Fruit fly (Drosophila melanogaster) whole organism, embryonic: ENCODE measurements around the gene Kr-h1.
A peak's percentile ranks its signal among the peaks of the same experiment; 100 is the strongest.

Experiments
- ATbp ChIP-seq: fragments of 200-800 bp; sonication (Bioruptor generic); optimal IDR thresholded peaks from 2 replicates; lab custom pipeline; 2017; ENCODE audit warnings: missing biosample characterization, mild to moderate bottlenecking, missing genetic modification characterization, missing genetic modification reagents
- Atf6 ChIP-seq: fragments of 200-800 bp; sonication (Bioruptor generic); IDR thresholded peaks from 2 replicates; pipeline ENCODE4 v1.3.6; 2022; ENCODE audit warnings: missing biosample characterization, missing genetic modification characterization
- CG10147 ChIP-seq: fragments of 200-800 bp; sonication (Bioruptor generic); optimal IDR thresholded peaks from 2 replicates; lab custom pipeline; 2019; ENCODE audit warnings: missing biosample characterization, mild to moderate bottlenecking, missing genetic modification characterization, moderate library complexity
- CG10366 ChIP-seq: fragments of 200-800 bp; sonication (Bioruptor generic); IDR thresholded peaks from 2 replicates; pipeline ENCODE4 v1.3.6; 2022; ENCODE audit warnings: missing biosample characterization, missing genetic modification characterization
- CG10565 ChIP-seq: fragments of 200-800 bp; sonication (Bioruptor generic); optimal IDR thresholded peaks from 3 replicates; lab custom pipeline; 2016; ENCODE audit warnings: missing biosample characterization, mild to moderate bottlenecking, missing genetic modification characterization
- CG11560 ChIP-seq: fragments of 200-800 bp; sonication (Bioruptor generic); IDR thresholded peaks from 3 replicates; pipeline ENCODE4 v1.3.6; 2022; ENCODE audit warnings: missing biosample characterization, missing genetic modification characterization
- CG12236 ChIP-seq: fragments of 200-800 bp; sonication (Bioruptor generic); optimal IDR thresholded peaks from 2 replicates; lab custom pipeline; 2016; ENCODE audit warnings: missing biosample characterization, missing genetic modification characterization
- CG12744 ChIP-seq: fragments of 200-800 bp; sonication (Bioruptor generic); optimal IDR thresholded peaks from 2 replicates; lab custom pipeline; 2016; ENCODE audit warnings: missing biosample characterization, missing genetic modification characterization
- CG14014 ChIP-seq: fragments of 200-800 bp; sonication (Bioruptor generic); IDR thresholded peaks from 2 replicates; pipeline ENCODE4 v1.3.6; 2022; ENCODE audit warnings: missing biosample characterization, missing genetic modification characterization
- CG14050 ChIP-seq: fragments of 200-800 bp; sonication (Bioruptor generic); IDR thresholded peaks from 3 replicates; pipeline ENCODE4 v1.3.6; 2022; ENCODE audit warnings: missing biosample characterization, missing genetic modification characterization
- CG15696 ChIP-seq: fragments of 200-800 bp; sonication (Bioruptor generic); optimal IDR thresholded peaks from 2 replicates; lab custom pipeline; 2019; ENCODE audit warnings: missing biosample characterization, mild to moderate bottlenecking, missing genetic modification characterization, moderate library complexity
- CG1603 ChIP-seq: fragments of 200-800 bp; sonication (Bioruptor generic); optimal IDR thresholded peaks from 2 replicates; lab custom pipeline; 2019; ENCODE audit warnings: missing biosample characterization, mild to moderate bottlenecking, missing genetic modification characterization, moderate library complexity
- CG18764 ChIP-seq: fragments of 200-800 bp; sonication (Bioruptor generic); optimal IDR thresholded peaks from 3 replicates; lab custom pipeline; 2016; ENCODE audit warnings: missing biosample characterization, missing genetic modification characterization
- CG2116 ChIP-seq: fragments of 200-800 bp; sonication (Bioruptor generic); optimal IDR thresholded peaks from 3 replicates; lab custom pipeline; 2018; ENCODE audit warnings: missing biosample characterization, mild to moderate bottlenecking, missing genetic modification characterization
- CG2712 ChIP-seq: fragments of 200-800 bp; optimal IDR thresholded peaks from 3 replicates; lab custom pipeline; 2019; ENCODE audit warnings: missing biosample characterization, mild to moderate bottlenecking, missing genetic modification characterization, moderate library complexity
- CG32772 ChIP-seq: fragments of 200-800 bp; sonication (Bioruptor generic); IDR thresholded peaks from 2 replicates; pipeline ENCODE4 v1.3.6; 2022; ENCODE audit warnings: missing biosample characterization, missing genetic modification characterization
- CG3281 ChIP-seq: fragments of 200-800 bp; sonication (Bioruptor generic); optimal IDR thresholded peaks from 3 replicates; lab custom pipeline; 2017; ENCODE audit warnings: missing biosample characterization, mild to moderate bottlenecking, missing genetic modification characterization
- CG3726 ChIP-seq: fragments of 200-800 bp; sonication (Bioruptor generic); IDR thresholded peaks from 3 replicates; pipeline ENCODE4, ENCODE4 v1.3.6; 2022; ENCODE audit warnings: missing biosample characterization, missing genetic modification characterization
- CG6272 ChIP-seq: fragments of 200-800 bp; sonication (Bioruptor generic); IDR thresholded peaks from 2 replicates; pipeline ENCODE4 v1.3.6; 2022; ENCODE audit warnings: missing biosample characterization, missing genetic modification characterization
- CG9437 ChIP-seq: fragments of 200-800 bp; sonication (Bioruptor generic); optimal IDR thresholded peaks from 2 replicates; lab custom pipeline; 2018; ENCODE audit warnings: missing biosample characterization, mild to moderate bottlenecking, missing genetic modification characterization
- D19B ChIP-seq: fragments of 200-800 bp; sonication (Bioruptor generic); optimal IDR thresholded peaks from 2 replicates; lab custom pipeline; 2017; ENCODE audit warnings: missing biosample characterization, mild to moderate bottlenecking, missing genetic modification characterization
- Dek ChIP-seq: fragments of 200-800 bp; sonication (Bioruptor generic); optimal IDR thresholded peaks from 3 replicates; lab custom pipeline; 2019; ENCODE audit warnings: missing biosample characterization, mild to moderate bottlenecking, missing genetic modification characterization, moderate library complexity
- Doc2 ChIP-seq: fragments of 200-800 bp; sonication (Bioruptor generic); IDR thresholded peaks from 2 replicates; pipeline ENCODE4 v1.3.6; 2022; ENCODE audit warnings: missing biosample characterization, missing genetic modification characterization
- ERR ChIP-seq: fragments of 200-800 bp; sonication (Bioruptor generic); optimal IDR thresholded peaks from 2 replicates; lab custom pipeline; 2016; ENCODE audit warnings: missing biosample characterization, missing genetic modification characterization
- Fer2 ChIP-seq: fragments of 200-800 bp; sonication (Bioruptor generic); optimal IDR thresholded peaks from 2 replicates; lab custom pipeline; 2018; ENCODE audit warnings: missing biosample characterization, mild to moderate bottlenecking, missing genetic modification characterization, moderate library complexity
- Hmr ChIP-seq: fragments of 200-800 bp; sonication (Bioruptor generic); optimal IDR thresholded peaks from 3 replicates; lab custom pipeline; 2017; ENCODE audit warnings: mild to moderate bottlenecking, missing biosample characterization, missing genetic modification reagents, missing genetic modification characterization
- Med ChIP-seq: fragments of 200-800 bp; sonication (Bioruptor generic); peaks from one replicate; lab custom pipeline; 2016; ENCODE audit warnings: missing biosample characterization, missing genetic modification characterization, mild to moderate bottlenecking, inconsistent platforms, moderate library complexity
- Oli ChIP-seq: fragments of 200-800 bp; sonication (Bioruptor generic); optimal IDR thresholded peaks from 2 replicates; lab custom pipeline; 2018; ENCODE audit warnings: missing biosample characterization, mild to moderate bottlenecking, missing genetic modification characterization, moderate library complexity
- Scr ChIP-seq: fragments of 200-800 bp; sonication (Bioruptor generic); IDR thresholded peaks from 2 replicates; pipeline ENCODE4 v1.3.6; 2022; ENCODE audit warnings: missing biosample characterization, missing genetic modification characterization; ENCODE audit not compliant: partially characterized antibody
- Sox100B ChIP-seq: fragments of 200-800 bp; sonication (Bioruptor generic); optimal IDR thresholded peaks from 3 replicates; lab custom pipeline; 2018; ENCODE audit warnings: missing biosample characterization, mild to moderate bottlenecking, missing genetic modification characterization
- Stat92E ChIP-seq, 3 experiments: fragments of >200 bp in 2 of 3; fragments of 200-800 bp in 1 of 3; sonication (Bioruptor generic) in 1 of 3; optimal IDR thresholded peaks; 2 replicates each; lab custom pipeline; 2017 to 2019; ENCODE audit warnings: missing biosample characterization in 3 of 3, missing genetic modification characterization in 3 of 3, mild to moderate bottlenecking in 1 of 3, moderate library complexity in 1 of 3
- al ChIP-seq: fragments of 200-800 bp; sonication (Bioruptor generic); IDR thresholded peaks from 2 replicates; pipeline ENCODE4 v1.3.6; 2022; ENCODE audit warnings: missing biosample characterization, missing genetic modification characterization
- cato ChIP-seq: fragments of 200-800 bp; sonication (Bioruptor generic); optimal IDR thresholded peaks from 2 replicates; lab custom pipeline; 2016; ENCODE audit warnings: missing biosample characterization, missing genetic modification characterization, borderline replicate concordance
- chif ChIP-seq, 2 experiments: fragments of 200-800 bp; sonication (Bioruptor generic); optimal IDR thresholded peaks; 3 replicates each; lab custom pipeline; 2016; ENCODE audit warnings: missing biosample characterization in 2 of 2, missing genetic modification characterization in 2 of 2
- disco-r ChIP-seq: fragments of 200-800 bp; sonication (Bioruptor generic); optimal IDR thresholded peaks from 2 replicates; lab custom pipeline; 2016; ENCODE audit warnings: missing biosample characterization, missing genetic modification characterization
- esg ChIP-seq: fragments of 200-800 bp; sonication (Bioruptor generic); conservative IDR thresholded peaks from 2 replicates; pipeline ENCODE4 v1.3.6; 2022; ENCODE audit warnings: missing biosample characterization, missing genetic modification characterization
- jumu ChIP-seq: fragments of 200-800 bp; sonication (Bioruptor generic); optimal IDR thresholded peaks from 3 replicates; lab custom pipeline; 2016; ENCODE audit warnings: missing biosample characterization, missing genetic modification characterization
- lab ChIP-seq: fragments of 200-800 bp; sonication (Bioruptor generic); optimal IDR thresholded peaks from 3 replicates; lab custom pipeline; 2017; ENCODE audit warnings: missing biosample characterization, missing genetic modification characterization, mild to moderate bottlenecking, moderate library complexity, missing genetic modification reagents
- luna ChIP-seq: fragments of 200-800 bp; sonication (Bioruptor generic); optimal IDR thresholded peaks from 2 replicates; lab custom pipeline; 2016; ENCODE audit warnings: missing biosample characterization, missing genetic modification characterization
- maf-S ChIP-seq: fragments of 200-800 bp; sonication (Bioruptor generic); optimal IDR thresholded peaks from 2 replicates; lab custom pipeline; 2016; ENCODE audit warnings: missing biosample characterization, missing genetic modification characterization
- pan ChIP-seq, 4 experiments: fragments of >200 bp in 3 of 4; fragments of 200-800 bp in 1 of 4; sonication (Bioruptor generic) in 1 of 4; optimal IDR thresholded peaks in 3 of 4; IDR thresholded peaks in 1 of 4; 2 replicates each; pipeline versions ENCODE4 v1.3.6 to Lab custom; 2017 to 2022; ENCODE audit warnings: missing biosample characterization in 2 of 4, missing genetic modification characterization in 2 of 4, mixed read lengths in 1 of 4
- peb ChIP-seq: fragments of 200-800 bp; sonication (Bioruptor generic); IDR thresholded peaks from 2 replicates; pipeline ENCODE4 v1.3.6; 2022; ENCODE audit warnings: missing biosample characterization, missing genetic modification characterization
- psq ChIP-seq: fragments of 200-800 bp; sonication (Bioruptor generic); optimal IDR thresholded peaks from 2 replicates; lab custom pipeline; 2017; ENCODE audit warnings: missing biosample characterization, missing genetic modification characterization
- rib ChIP-seq: fragments of 200-800 bp; sonication (Bioruptor generic); IDR thresholded peaks from 2 replicates; pipeline ENCODE4 v1.3.6; 2022; ENCODE audit warnings: missing biosample characterization, missing genetic modification characterization
- ro ChIP-seq: fragments of 200-800 bp; sonication (Bioruptor generic); IDR thresholded peaks from 2 replicates; pipeline ENCODE4 v1.3.6; 2022; ENCODE audit warnings: missing biosample characterization, missing genetic modification characterization
- row ChIP-seq: fragments of 200-800 bp; sonication (Bioruptor generic); IDR thresholded peaks from 3 replicates; pipeline ENCODE4 v1.3.6; 2022; ENCODE audit warnings: missing biosample characterization, missing genetic modification characterization
- run ChIP-seq: fragments of 200-800 bp; sonication (Bioruptor generic); optimal IDR thresholded peaks from 3 replicates; lab custom pipeline; 2018; ENCODE audit warnings: missing biosample characterization, mild to moderate bottlenecking, missing genetic modification characterization
- schlank ChIP-seq: fragments of 200-800 bp; sonication (Bioruptor generic); optimal IDR thresholded peaks from 2 replicates; lab custom pipeline; 2018; ENCODE audit warnings: missing biosample characterization, mild to moderate bottlenecking, missing genetic modification characterization
- sob ChIP-seq: fragments of 200-800 bp; sonication (Bioruptor generic); IDR thresholded peaks from 2 replicates; pipeline ENCODE4 v1.3.6; 2022; ENCODE audit warnings: missing biosample characterization, missing genetic modification characterization
- sqz ChIP-seq: fragments of 200-800 bp; sonication (Bioruptor generic); optimal IDR thresholded peaks from 3 replicates; lab custom pipeline; 2018; ENCODE audit warnings: missing biosample characterization, mild to moderate bottlenecking, missing genetic modification characterization
- tin ChIP-seq: fragments of 200-800 bp; sonication (Bioruptor generic); optimal IDR thresholded peaks from 3 replicates; lab custom pipeline; 2016; ENCODE audit warnings: missing biosample characterization, missing genetic modification characterization

Kr-h1 gene

dm6 chr2L:6050575-6050974 lies 31.8 kb upstream of the Kr-h1 start, which contains the start of gene CG9135 (continued):
- TF ChIP-seq luna (peak; percentile 6), Atf6 (no peak), Fer2 (tag; lab: Kevin White, UChicago) (no peak), CG3726 (GFP tag; lab: Robert Waterston, UW) (no peak), CG6272 (GFP tag; lab: Robert Waterston, UW) (peak; percentile 28; the same call in 1 of the 2 replicates), CG9437 (GFP tag; lab: Kevin White, UChicago) (no peak), al (GFP tag; lab: Robert Waterston, UW) (no peak), CG1603 (tag; lab: Kevin White, UChicago) (peak; percentile 66), rib (GFP tag; lab: Robert Waterston, UW) (no peak), run (tag; lab: Kevin White, UChicago) (no peak), ERR (GFP tag; lab: Kevin White, UChicago) (no peak), Oli (tag; lab: Kevin White, UChicago) (no peak), CG2116 (GFP tag; lab: Kevin White, UChicago) (peak; percentile 93), ro (no peak), CG10366 (no peak), CG15696 (tag; lab: Kevin White, UChicago) (no peak), jumu (no peak), Doc2 (GFP tag; lab: Robert Waterston, UW) (no peak), CG14014 (GFP tag; lab: Robert Waterston, UW) (no peak), Stat92E (GFP tag; optimal IDR thresholded peaks at IDR 0.05; lab: Kevin White, UChicago) (no peak), peb (GFP tag; lab: Robert Waterston, UW) (no peak), tin (GFP tag; lab: Kevin White, UChicago) (no peak), disco-r (no peak), pan (optimal IDR thresholded peaks at IDR 0.05; lab: Kevin White, UChicago) (no peak), pan (GFP tag; optimal IDR thresholded peaks at IDR 0.05 in 1 of 2, IDR thresholded peaks at IDR 0.05 in 1 of 2) (no peak), psq (GFP tag; lab: Kevin White, UChicago) (no peak), CG14050 (no peak), Dek (tag; lab: Kevin White, UChicago) (peak; percentile 35), lab (GFP tag; lab: Kevin White, UChicago) (no peak), row (peak; percentile 59), esg (GFP tag; lab: Robert Waterston, UW) (no peak), CG12236 (GFP tag; lab: Kevin White, UChicago) (no peak), CG3281 (GFP tag; lab: Kevin White, UChicago) (no peak), CG2712 (tag; lab: Kevin White, UChicago) (peak; percentile 36), ATbp (no peak), sob (GFP tag; lab: Robert Waterston, UW) (peak; percentile 50; the same call in 1 of the 2 replicates), cato (GFP tag; lab: Kevin White, UChicago) (no peak), CG32772 (no peak), Hmr (GFP tag; lab: Kevin White, UChicago) (no peak), sqz (GFP tag; lab: Kevin White, UChicago) (no peak), CG18764 (GFP tag; lab: Kevin White, UChicago) (no peak), Scr (peak; percentile 98), Med (GFP tag; lab: Kevin White, UChicago) (peak; percentile 23), CG10147 (GFP tag; lab: Kevin White, UChicago) (no peak), CG12744 (GFP tag; lab: Kevin White, UChicago) (no peak), schlank (tag; lab: Kevin White, UChicago) (no peak), chif (GFP tag; optimal IDR thresholded peaks at IDR 0.05; lab: Kevin White, UChicago) (no peak), maf-S (no peak), CG11560 (tag; lab: Robert Waterston, UW) (no peak), D19B (GFP tag; lab: Kevin White, UChicago) (no peak), Sox100B (GFP tag; lab: Kevin White, UChicago) (no peak), CG10565 (GFP tag; lab: Kevin White, UChicago) (no peak)
